Fruit fly (Drosophila melanogaster) whole organism, embryonic: ENCODE data around the gene pyd.

Experiments
- ATbp ChIP-seq: fragments of 200-800 bp; sonication (Bioruptor generic); optimal IDR thresholded peaks from 2 replicates; lab custom pipeline; 2017; ENCODE audit warnings: missing biosample characterization, mild to moderate bottlenecking, missing genetic modification characterization, missing genetic modification reagents
- Atf3 ChIP-seq: fragments of 200-800 bp; sonication (Bioruptor generic); optimal IDR thresholded peaks from 3 replicates; lab custom pipeline; 2016; ENCODE audit warnings: missing biosample characterization, missing genetic modification characterization
- CG10209 ChIP-seq: fragments of 200-800 bp; sonication (Bioruptor generic); optimal IDR thresholded peaks from 3 replicates; lab custom pipeline; 2017; ENCODE audit warnings: missing biosample characterization, mild to moderate bottlenecking, missing genetic modification characterization, missing genetic modification reagents
- CG10274 ChIP-seq: fragments of 200-800 bp; sonication (Bioruptor generic); optimal IDR thresholded peaks from 3 replicates; lab custom pipeline; 2017; ENCODE audit warnings: missing biosample characterization, mild to moderate bottlenecking, missing genetic modification characterization
- CG11504 ChIP-seq: fragments of 200-800 bp; sonication (Bioruptor generic); optimal IDR thresholded peaks from 3 replicates; lab custom pipeline; 2019; ENCODE audit warnings: missing biosample characterization, mild to moderate bottlenecking, missing genetic modification characterization, moderate library complexity
- CG11560 ChIP-seq: fragments of 200-800 bp; sonication (Bioruptor generic); IDR thresholded peaks from 3 replicates; pipeline ENCODE4 v1.3.6; 2022; ENCODE audit warnings: missing biosample characterization, missing genetic modification characterization
- CG12104 ChIP-seq: fragments of 200-800 bp; sonication (Bioruptor generic); optimal IDR thresholded peaks from 3 replicates; lab custom pipeline; 2016; ENCODE audit warnings: missing biosample characterization, missing genetic modification characterization
- CG12391 ChIP-seq: fragments of 200-800 bp; sonication (Bioruptor generic); optimal IDR thresholded peaks from 3 replicates; lab custom pipeline; 2018; ENCODE audit warnings: missing biosample characterization, mild to moderate bottlenecking, missing genetic modification characterization, moderate library complexity
- CG14050 ChIP-seq: fragments of 200-800 bp; sonication (Bioruptor generic); IDR thresholded peaks from 3 replicates; pipeline ENCODE4 v1.3.6; 2022; ENCODE audit warnings: missing biosample characterization, missing genetic modification characterization
- CG1602 ChIP-seq: fragments of 200-800 bp; sonication (Bioruptor generic); optimal IDR thresholded peaks from 3 replicates; lab custom pipeline; 2016; ENCODE audit warnings: missing biosample characterization, missing genetic modification characterization
- CG18262 ChIP-seq: fragments of 200-800 bp; optimal IDR thresholded peaks from 3 replicates; lab custom pipeline; 2019; ENCODE audit warnings: missing biosample characterization, mild to moderate bottlenecking, missing genetic modification characterization, moderate library complexity
- CG2116 ChIP-seq: fragments of 200-800 bp; sonication (Bioruptor generic); optimal IDR thresholded peaks from 3 replicates; lab custom pipeline; 2018; ENCODE audit warnings: missing biosample characterization, mild to moderate bottlenecking, missing genetic modification characterization
- CG2712 ChIP-seq: fragments of 200-800 bp; optimal IDR thresholded peaks from 3 replicates; lab custom pipeline; 2019; ENCODE audit warnings: missing biosample characterization, mild to moderate bottlenecking, missing genetic modification characterization, moderate library complexity
- CG5953 ChIP-seq: fragments of 200-800 bp; sonication (Bioruptor generic); IDR thresholded peaks from 2 replicates; pipeline ENCODE4 v1.3.6; 2022; ENCODE audit warnings: missing biosample characterization, missing genetic modification characterization
- CG6272 ChIP-seq: fragments of 200-800 bp; sonication (Bioruptor generic); IDR thresholded peaks from 2 replicates; pipeline ENCODE4 v1.3.6; 2022; ENCODE audit warnings: missing biosample characterization, missing genetic modification characterization
- CG7357 ChIP-seq: fragments of 200-800 bp; sonication (Bioruptor generic); IDR thresholded peaks from 3 replicates; pipeline ENCODE4 v1.3.6; 2022; ENCODE audit warnings: missing biosample characterization, missing genetic modification characterization
- Elba2 ChIP-seq: fragments of 200-800 bp; sonication (Bioruptor generic); optimal IDR thresholded peaks from 3 replicates; lab custom pipeline; 2016; ENCODE audit warnings: missing biosample characterization, missing genetic modification characterization
- H15 ChIP-seq: fragments of 200-800 bp; sonication (Bioruptor generic); IDR thresholded peaks from 3 replicates; pipeline ENCODE4 v1.3.6; 2022; ENCODE audit warnings: missing biosample characterization, missing genetic modification characterization
- Sin3A ChIP-seq: fragments of >200 bp; optimal IDR thresholded peaks from 2 replicates; lab custom pipeline; 2018
- Xrp1 ChIP-seq: fragments of 200-800 bp; sonication (Bioruptor generic); IDR thresholded peaks from 2 replicates; pipeline ENCODE4 v1.3.6; 2022; ENCODE audit warnings: missing biosample characterization, missing genetic modification characterization
- ap ChIP-seq: fragments of 200-800 bp; sonication (Bioruptor generic); IDR thresholded peaks from 2 replicates; pipeline ENCODE4 v1.3.6; 2022; ENCODE audit warnings: missing biosample characterization, missing genetic modification characterization
- ash1 ChIP-seq: fragments of 200-800 bp; sonication (Bioruptor generic); optimal IDR thresholded peaks from 2 replicates; lab custom pipeline; 2018; ENCODE audit warnings: missing biosample characterization, mild to moderate bottlenecking, missing genetic modification characterization
- bsh ChIP-seq, 2 experiments: fragments of 200-800 bp; sonication (Bioruptor generic); optimal IDR thresholded peaks; 2 replicates each; lab custom pipeline; 2017 to 2018; ENCODE audit warnings: mild to moderate bottlenecking in 2 of 2, missing biosample characterization in 2 of 2, missing genetic modification characterization in 2 of 2, moderate library complexity in 1 of 2
- corto ChIP-seq: fragments of 200-800 bp; sonication (Bioruptor generic); optimal IDR thresholded peaks from 2 replicates; lab custom pipeline; 2016; ENCODE audit warnings: missing biosample characterization, mild to moderate bottlenecking, missing genetic modification characterization, moderate library complexity
- ems ChIP-seq: fragments of 200-800 bp; sonication (Bioruptor generic); optimal IDR thresholded peaks from 3 replicates; lab custom pipeline; 2016; ENCODE audit warnings: missing biosample characterization, missing genetic modification characterization
- esg ChIP-seq: fragments of 200-800 bp; sonication (Bioruptor generic); conservative IDR thresholded peaks from 2 replicates; pipeline ENCODE4 v1.3.6; 2022; ENCODE audit warnings: missing biosample characterization, missing genetic modification characterization
- gem ChIP-seq: fragments of 200-800 bp; sonication (Bioruptor generic); optimal IDR thresholded peaks from 2 replicates; lab custom pipeline; 2019; ENCODE audit warnings: missing biosample characterization, mild to moderate bottlenecking, missing genetic modification characterization, moderate library complexity
- gsb-n ChIP-seq: fragments of 200-800 bp; sonication (Bioruptor generic); optimal IDR thresholded peaks from 3 replicates; lab custom pipeline; 2018; ENCODE audit warnings: missing biosample characterization, mild to moderate bottlenecking, missing genetic modification characterization
- kah ChIP-seq: fragments of 200-800 bp; sonication (Bioruptor generic); optimal IDR thresholded peaks from 2 replicates; lab custom pipeline; 2018; ENCODE audit warnings: missing biosample characterization, mild to moderate bottlenecking, missing genetic modification characterization
- lmd ChIP-seq: fragments of 200-800 bp; sonication (Bioruptor generic); IDR thresholded peaks from 2 replicates; pipeline ENCODE4 v1.3.6; 2022; ENCODE audit warnings: missing biosample characterization, missing genetic modification characterization
- onecut ChIP-seq: fragments of 200-800 bp; sonication (Bioruptor generic); IDR thresholded peaks from 2 replicates; pipeline ENCODE4 v1.3.6; 2022; ENCODE audit warnings: missing biosample characterization, missing genetic modification characterization
- otp ChIP-seq: fragments of 200-800 bp; sonication (Bioruptor generic); IDR thresholded peaks from 3 replicates; pipeline ENCODE4, ENCODE4 v1.3.6; 2022; ENCODE audit warnings: missing biosample characterization, missing genetic modification characterization
- prd ChIP-seq, 3 experiments: fragments of >200 bp in 2 of 3; fragments of 200-800 bp in 1 of 3; sonication (Bioruptor generic) in 1 of 3; optimal IDR thresholded peaks in 2 of 3; IDR thresholded peaks in 1 of 3; 2 replicates in 2 of 3; 3 replicates in 1 of 3; pipeline versions ENCODE4 v1.3.6 to Lab custom; 2017 to 2022; ENCODE audit warnings: missing biosample characterization in 1 of 3, missing genetic modification characterization in 1 of 3
- sc ChIP-seq, 3 experiments: fragments of >200 bp in 2 of 3; fragments of 200-800 bp in 1 of 3; sonication (Bioruptor generic) in 1 of 3; optimal IDR thresholded peaks; 2 replicates in 2 of 3; 3 replicates in 1 of 3; lab custom pipeline; 2017; ENCODE audit warnings: mild to moderate bottlenecking in 1 of 3, missing biosample characterization in 1 of 3, missing genetic modification characterization in 1 of 3, missing genetic modification reagents in 1 of 3
- sim ChIP-seq: fragments of 200-800 bp; sonication (Bioruptor generic); IDR thresholded peaks from 2 replicates; pipeline ENCODE4 v1.3.6; 2022; ENCODE audit warnings: missing biosample characterization, missing genetic modification characterization
- tap ChIP-seq: fragments of 200-800 bp; optimal IDR thresholded peaks from 3 replicates; lab custom pipeline; 2019; ENCODE audit warnings: missing biosample characterization, mild to moderate bottlenecking, missing genetic modification characterization, moderate library complexity
- tgo ChIP-seq: fragments of 200-800 bp; sonication (Bioruptor generic); IDR thresholded peaks from 3 replicates; pipeline ENCODE4 v1.3.6; 2022; ENCODE audit warnings: missing biosample characterization, missing genetic modification characterization
- tin ChIP-seq: fragments of 200-800 bp; sonication (Bioruptor generic); optimal IDR thresholded peaks from 3 replicates; lab custom pipeline; 2016; ENCODE audit warnings: missing biosample characterization, missing genetic modification characterization
- ttk ChIP-seq: fragments of 200-800 bp; sonication (Bioruptor generic); IDR thresholded peaks from 2 replicates; pipeline ENCODE4 v2.1.2; 2022; ENCODE audit warnings: missing biosample characterization, missing genetic modification characterization
- vvl ChIP-seq: fragments of 200-800 bp; sonication (Bioruptor generic); IDR thresholded peaks from 2 replicates; pipeline ENCODE4 v1.3.6; 2022; ENCODE audit warnings: missing biosample characterization, missing genetic modification characterization
- zf30C ChIP-seq: fragments of 200-800 bp; sonication (Bioruptor generic); optimal IDR thresholded peaks from 3 replicates; lab custom pipeline; 2018; ENCODE audit warnings: missing biosample characterization, mild to moderate bottlenecking, missing genetic modification characterization

pyd gene

dm6 chr3R:8978768-8979167 is 47.1 kb upstream of the pyd start (continued):
- TF ChIP-seq CG12104 (GFP tag; lab: Kevin White, UChicago): peak; percentile 1
- TF ChIP-seq CG11504: peak; percentile 68
- peak; percentile 35 for TF ChIP-seq corto (GFP tag; lab: Kevin White, UChicago)
- TF ChIP-seq CG5953 (GFP tag; lab: Robert Waterston, UW): 0 out of 2 replicates have a peak, but pooled peaks have one; percentile 37
- peak; percentile 63; the same call in 2 of the 3 replicates for TF ChIP-seq H15 (GFP tag; lab: Robert Waterston, UW)
- TF ChIP-seq zf30C (GFP tag; lab: Kevin White, UChicago): no peak
- peak; percentile 23 for TF ChIP-seq CG18262 (tag; lab: Kevin White, UChicago)
- TF ChIP-seq CG14050 (GFP tag; lab: Robert Waterston, UW): 0 out of 3 replicates have a peak, but pooled peaks have one; percentile 15
- TF ChIP-seq ash1 (GFP tag; lab: Kevin White, UChicago): no peak
- peak; percentile 18 for TF ChIP-seq CG2712
- peak in 1 of 2 experiments; percentile 70 for TF ChIP-seq bsh (GFP tag; optimal IDR thresholded peaks at IDR 0.05; lab: Kevin White, UChicago)
- TF ChIP-seq otp (GFP tag; lab: Robert Waterston, UW): 0 out of 3 replicates have a peak, but pooled peaks have one; percentile 35
- 0 out of 2 replicates have a peak, but pooled peaks have one; percentile 12 for TF ChIP-seq onecut (GFP tag; lab: Robert Waterston, UW)
- no peak for TF ChIP-seq kah (GFP tag; lab: Kevin White, UChicago)
- TF ChIP-seq Xrp1 (GFP tag; lab: Robert Waterston, UW): peak; percentile 71
- peak; percentile 14 for TF ChIP-seq CG1602 (GFP tag; lab: Kevin White, UChicago)
- TF ChIP-seq Elba2 (GFP tag; lab: Kevin White, UChicago): no peak
- TF ChIP-seq ttk (GFP tag; lab: Robert Waterston, UW): peak; percentile 39
- TF ChIP-seq lmd: peak; percentile 34; the same call in 1 of the 2 replicates
- TF ChIP-seq tap: no peak
- 0 out of 2 replicates have a peak, but pooled peaks have one; percentile 23 for TF ChIP-seq esg (GFP tag; lab: Robert Waterston, UW)
- TF ChIP-seq CG2116 (GFP tag; lab: Kevin White, UChicago): no peak
- no peak for TF ChIP-seq ems (GFP tag; lab: Kevin White, UChicago)
- peak; percentile 55 for TF ChIP-seq ATbp (GFP tag; lab: Kevin White, UChicago)
- TF ChIP-seq gem: peak; percentile 64
- peak; percentile 40; the same call in 1 of the 2 replicates for TF ChIP-seq vvl (GFP tag; lab: Robert Waterston, UW)
- TF ChIP-seq CG10209 (GFP tag; lab: Kevin White, UChicago): peak; percentile 16
- TF ChIP-seq CG10274 (GFP tag; lab: Kevin White, UChicago): no peak
- peak; percentile 53 for TF ChIP-seq gsb-n (tag; lab: Kevin White, UChicago)
- TF ChIP-seq tgo (GFP tag; lab: Robert Waterston, UW): peak; percentile 70
- peak; percentile 8 for TF ChIP-seq tin (GFP tag; lab: Kevin White, UChicago)
- TF ChIP-seq CG6272 (GFP tag; lab: Robert Waterston, UW): no peak
- no peak for TF ChIP-seq Atf3 (GFP tag; lab: Kevin White, UChicago)
- peak; percentile 46; the same call in 1 of the 2 replicates for TF ChIP-seq ap
- peak; percentile 34; the same call in 1 of the 3 replicates for TF ChIP-seq CG7357 (GFP tag; lab: Robert Waterston, UW)
- peak; percentile 32 for TF ChIP-seq CG12391 (tag; lab: Kevin White, UChicago)
- TF ChIP-seq CG11560 (tag; lab: Robert Waterston, UW): 0 out of 3 replicates have a peak, but pooled peaks have one; percentile 27
- TF ChIP-seq sc (optimal IDR thresholded peaks at IDR 0.05; lab: Kevin White, UChicago): no peak
- peak; percentile 3 for TF ChIP-seq sc (GFP tag; optimal IDR thresholded peaks at IDR 0.05; lab: Kevin White, UChicago)
- TF ChIP-seq Sin3A: no peak
- no peak for TF ChIP-seq prd (optimal IDR thresholded peaks at IDR 0.05; lab: Kevin White, UChicago)
- peak; percentile 56 for TF ChIP-seq prd (GFP tag; IDR thresholded peaks at IDR 0.05; lab: Robert Waterston, UW)
- TF ChIP-seq sim: no peak
